Fruit fly (Drosophila melanogaster): ENCODE results near the gene CG5664.

- TF ChIP-seq ttk (GFP tag; IDR thresholded peaks at IDR 0.05) (no peak), h (optimal IDR thresholded peaks at IDR 0.05) (no peak), pita (GFP tag; optimal IDR thresholded peaks at IDR 0.05) (peak; percentile 94), zfh1 (GFP tag; IDR thresholded peaks at IDR 0.05) (no peak), disco-r (GFP tag; optimal IDR thresholded peaks at IDR 0.05) (no peak), CG12155 (GFP tag; optimal IDR thresholded peaks at IDR 0.05) (no peak), CG8290 (GFP tag; optimal IDR thresholded peaks at IDR 0.05) (peak; percentile 91), CG8290 (tag; optimal IDR thresholded peaks at IDR 0.05) (peak in 1 of 2 experiments; percentile 84), Dek (tag; optimal IDR thresholded peaks at IDR 0.05) (no peak)
Measured at dm6 chr3L:21483837-21484236, 42.7 kb upstream of the CG5664 start.
